Fruit fly (Drosophila melanogaster) whole organism, embryonic: ENCODE data around the gene Cyp4d14.

Experiments
- Asciz ChIP-seq: fragments of 200-800 bp; sonication (Bioruptor generic); optimal IDR thresholded peaks from 2 replicates; lab custom pipeline; 2017; ENCODE audit warnings: missing biosample characterization, mild to moderate bottlenecking, missing genetic modification characterization, missing genetic modification reagents
- Blimp-1 ChIP-seq: fragments of 200-800 bp; sonication (Bioruptor generic); optimal IDR thresholded peaks from 3 replicates; lab custom pipeline; 2018; ENCODE audit warnings: missing biosample characterization, missing genetic modification characterization, mild to moderate bottlenecking, moderate library complexity, missing genetic modification reagents
- CG10431 ChIP-seq: fragments of 200-800 bp; sonication (Bioruptor generic); optimal IDR thresholded peaks from 3 replicates; lab custom pipeline; 2018; ENCODE audit warnings: missing biosample characterization, mild to moderate bottlenecking, missing genetic modification characterization
- CG11504 ChIP-seq: fragments of 200-800 bp; sonication (Bioruptor generic); optimal IDR thresholded peaks from 3 replicates; lab custom pipeline; 2019; ENCODE audit warnings: missing biosample characterization, mild to moderate bottlenecking, missing genetic modification characterization, moderate library complexity
- CG13894 ChIP-seq: fragments of 200-800 bp; sonication (Bioruptor generic); optimal IDR thresholded peaks from 3 replicates; lab custom pipeline; 2018; ENCODE audit warnings: missing biosample characterization, mild to moderate bottlenecking, missing genetic modification characterization, moderate library complexity
- CG16815 ChIP-seq: fragments of 200-800 bp; sonication (Bioruptor generic); optimal IDR thresholded peaks from 3 replicates; lab custom pipeline; 2017; ENCODE audit warnings: missing biosample characterization, mild to moderate bottlenecking, missing genetic modification characterization
- CG17612 ChIP-seq: fragments of 200-800 bp; sonication (Bioruptor generic); IDR thresholded peaks from 2 replicates; pipeline ENCODE4 v1.3.6; 2022; ENCODE audit warnings: missing biosample characterization, missing genetic modification characterization
- CG17802 ChIP-seq: fragments of 200-800 bp; sonication (Bioruptor generic); optimal IDR thresholded peaks from 2 replicates; lab custom pipeline; 2018; ENCODE audit warnings: missing biosample characterization, mild to moderate bottlenecking, missing genetic modification characterization, moderate library complexity
- CG1832 ChIP-seq: fragments of 200-800 bp; sonication (Bioruptor generic); optimal IDR thresholded peaks from 2 replicates; lab custom pipeline; 2017; ENCODE audit warnings: missing biosample characterization, mild to moderate bottlenecking, missing genetic modification characterization, inconsistent platforms
- CG2129 ChIP-seq: fragments of 200-800 bp; sonication (Bioruptor generic); IDR thresholded peaks from 2 replicates; pipeline ENCODE4 v1.3.6; 2022; ENCODE audit warnings: missing biosample characterization, missing genetic modification characterization; ENCODE audit not compliant: partially characterized antibody
- CG2678 ChIP-seq: fragments of 200-800 bp; sonication (Bioruptor generic); optimal IDR thresholded peaks from 3 replicates; lab custom pipeline; 2019; ENCODE audit warnings: missing biosample characterization, mild to moderate bottlenecking, missing genetic modification characterization, moderate library complexity
- CG30403 ChIP-seq: fragments of 200-800 bp; sonication (Bioruptor generic); optimal IDR thresholded peaks from 3 replicates; lab custom pipeline; 2016; ENCODE audit warnings: missing biosample characterization, missing genetic modification characterization
- CG31365 ChIP-seq: fragments of 200-800 bp; sonication (Bioruptor generic); optimal IDR thresholded peaks from 2 replicates; lab custom pipeline; 2018; ENCODE audit warnings: missing biosample characterization, mild to moderate bottlenecking, missing genetic modification characterization
- CG31388 ChIP-seq: fragments of 200-800 bp; sonication (Bioruptor generic); optimal IDR thresholded peaks from 2 replicates; lab custom pipeline; 2016; ENCODE audit warnings: missing biosample characterization, missing genetic modification characterization
- CG4730 ChIP-seq: fragments of 200-800 bp; sonication (Bioruptor generic); IDR thresholded peaks from 2 replicates; pipeline ENCODE4 v1.3.6; 2022; ENCODE audit warnings: missing biosample characterization, missing genetic modification characterization
- CG8924 ChIP-seq: fragments of 200-800 bp; optimal IDR thresholded peaks from 3 replicates; lab custom pipeline; 2019; ENCODE audit warnings: missing biosample characterization, mild to moderate bottlenecking, missing genetic modification characterization, moderate library complexity
- CG9727 ChIP-seq: fragments of 200-800 bp; sonication (Bioruptor generic); optimal IDR thresholded peaks from 3 replicates; lab custom pipeline; 2017; ENCODE audit warnings: missing biosample characterization, mild to moderate bottlenecking, missing genetic modification characterization
- CTCF ChIP-seq: fragments of 200-800 bp; sonication (Bioruptor generic); optimal IDR thresholded peaks from 2 replicates; lab custom pipeline; 2017; ENCODE audit warnings: missing biosample characterization, mild to moderate bottlenecking, missing genetic modification characterization, moderate library complexity
- Dp ChIP-seq: fragments of 200-800 bp; sonication (Bioruptor generic); optimal IDR thresholded peaks from 2 replicates; lab custom pipeline; 2018; ENCODE audit warnings: missing biosample characterization, mild to moderate bottlenecking, missing genetic modification characterization, moderate library complexity
- Gsc ChIP-seq: fragments of 200-800 bp; sonication (Bioruptor generic); IDR thresholded peaks from 2 replicates; pipeline ENCODE4 v1.3.6; 2022; ENCODE audit warnings: missing biosample characterization, missing genetic modification characterization
- HLH54F ChIP-seq: fragments of 200-800 bp; sonication (Bioruptor generic); optimal IDR thresholded peaks from 3 replicates; lab custom pipeline; 2016; ENCODE audit warnings: missing biosample characterization, missing genetic modification characterization
- Hand ChIP-seq: fragments of 200-800 bp; sonication (Bioruptor generic); optimal IDR thresholded peaks from 2 replicates; lab custom pipeline; 2017; ENCODE audit warnings: mild to moderate bottlenecking, missing biosample characterization, missing genetic modification reagents, missing genetic modification characterization
- Hr39 ChIP-seq: fragments of >200 bp; optimal IDR thresholded peaks from 2 replicates; lab custom pipeline; 2017
- Hsf ChIP-seq: fragments of 200-800 bp; sonication (Bioruptor generic); optimal IDR thresholded peaks from 3 replicates; lab custom pipeline; 2016; ENCODE audit warnings: missing biosample characterization, missing genetic modification characterization
- Lim3 ChIP-seq: fragments of 200-800 bp; sonication (Bioruptor generic); IDR thresholded peaks from 2 replicates; pipeline ENCODE4 v1.3.6; 2022; ENCODE audit warnings: missing biosample characterization, missing genetic modification characterization
- Mrtf ChIP-seq: fragments of 200-800 bp; sonication (Bioruptor generic); IDR thresholded peaks from 3 replicates; pipeline ENCODE4 v1.3.6; 2022; ENCODE audit warnings: missing biosample characterization, missing genetic modification characterization
- Poxn ChIP-seq: fragments of 200-800 bp; sonication (Bioruptor generic); IDR thresholded peaks from 2 replicates; pipeline ENCODE4 v1.3.6; 2022; ENCODE audit warnings: missing biosample characterization, missing genetic modification characterization
- Sry-β ChIP-seq: fragments of 200-800 bp; sonication (Bioruptor generic); optimal IDR thresholded peaks from 2 replicates; lab custom pipeline; 2018; ENCODE audit warnings: missing biosample characterization, mild to moderate bottlenecking, missing genetic modification characterization, moderate library complexity
- ab ChIP-seq: fragments of 200-800 bp; sonication (Bioruptor generic); optimal IDR thresholded peaks from 2 replicates; lab custom pipeline; 2016; ENCODE audit warnings: missing biosample characterization, missing genetic modification characterization
- abd-A ChIP-seq: fragments of 200-800 bp; sonication (Bioruptor generic); optimal IDR thresholded peaks from 3 replicates; lab custom pipeline; 2019; ENCODE audit warnings: missing biosample characterization, mild to moderate bottlenecking, missing genetic modification characterization, moderate library complexity
- ap ChIP-seq: fragments of 200-800 bp; sonication (Bioruptor generic); IDR thresholded peaks from 2 replicates; pipeline ENCODE4 v1.3.6; 2022; ENCODE audit warnings: missing biosample characterization, missing genetic modification characterization
- bab2 ChIP-seq: fragments of 200-800 bp; sonication (Bioruptor generic); optimal IDR thresholded peaks from 2 replicates; lab custom pipeline; 2016; ENCODE audit warnings: missing biosample characterization, missing genetic modification characterization
- chn ChIP-seq: fragments of 200-800 bp; sonication (Bioruptor generic); optimal IDR thresholded peaks from 2 replicates; lab custom pipeline; 2016; ENCODE audit warnings: missing biosample characterization, missing genetic modification characterization
- disco-r ChIP-seq: fragments of 200-800 bp; sonication (Bioruptor generic); optimal IDR thresholded peaks from 2 replicates; lab custom pipeline; 2016; ENCODE audit warnings: missing biosample characterization, missing genetic modification characterization
- emc ChIP-seq: fragments of 200-800 bp; sonication (Bioruptor generic); optimal IDR thresholded peaks from 2 replicates; lab custom pipeline; 2016; ENCODE audit warnings: missing biosample characterization, missing genetic modification characterization
- fd3F ChIP-seq: fragments of 200-800 bp; sonication (Bioruptor generic); optimal IDR thresholded peaks from 2 replicates; lab custom pipeline; 2018; ENCODE audit warnings: missing biosample characterization, mild to moderate bottlenecking, missing genetic modification characterization, moderate library complexity
- gfzf ChIP-seq: fragments of 200-800 bp; sonication (Bioruptor generic); optimal IDR thresholded peaks from 2 replicates; lab custom pipeline; 2016; ENCODE audit warnings: missing biosample characterization, mild to moderate bottlenecking, missing genetic modification characterization, moderate library complexity
- grn ChIP-seq: fragments of 200-800 bp; sonication (Bioruptor generic); optimal IDR thresholded peaks from 3 replicates; lab custom pipeline; 2017; ENCODE audit warnings: missing biosample characterization, missing genetic modification characterization
- inv ChIP-seq: fragments of 200-800 bp; sonication (Bioruptor generic); IDR thresholded peaks from 2 replicates; pipeline ENCODE4 v1.3.6; 2022; ENCODE audit warnings: missing biosample characterization, missing genetic modification characterization; ENCODE audit not compliant: partially characterized antibody
- mirr ChIP-seq: fragments of 200-800 bp; sonication (Bioruptor generic); optimal IDR thresholded peaks from 3 replicates; lab custom pipeline; 2018; ENCODE audit warnings: missing biosample characterization, mild to moderate bottlenecking, missing genetic modification characterization
- nerfin-2 ChIP-seq: fragments of 200-800 bp; sonication (Bioruptor generic); IDR thresholded peaks from 2 replicates; pipeline ENCODE4 v1.3.6; 2022; ENCODE audit warnings: missing biosample characterization, missing genetic modification characterization; ENCODE audit not compliant: partially characterized antibody
- pros ChIP-seq: fragments of 200-800 bp; sonication (Bioruptor generic); optimal IDR thresholded peaks from 3 replicates; lab custom pipeline; 2019; ENCODE audit warnings: missing biosample characterization, mild to moderate bottlenecking, missing genetic modification characterization, moderate library complexity
- pzg ChIP-seq: fragments of 200-800 bp; sonication (Bioruptor generic); optimal IDR thresholded peaks from 3 replicates; lab custom pipeline; 2018; ENCODE audit warnings: missing biosample characterization, mild to moderate bottlenecking, missing genetic modification characterization, moderate library complexity
- salm ChIP-seq: fragments of 200-800 bp; sonication (Bioruptor generic); optimal IDR thresholded peaks from 2 replicates; lab custom pipeline; 2018; ENCODE audit warnings: missing biosample characterization, mild to moderate bottlenecking, missing genetic modification characterization
- slou ChIP-seq: fragments of 200-800 bp; sonication (Bioruptor generic); optimal IDR thresholded peaks from 3 replicates; lab custom pipeline; 2016; ENCODE audit warnings: missing biosample characterization, missing genetic modification characterization
- sqz ChIP-seq: fragments of 200-800 bp; sonication (Bioruptor generic); optimal IDR thresholded peaks from 3 replicates; lab custom pipeline; 2018; ENCODE audit warnings: missing biosample characterization, mild to moderate bottlenecking, missing genetic modification characterization
- wdn ChIP-seq: fragments of 200-800 bp; sonication (Bioruptor generic); IDR thresholded peaks from 2 replicates; pipeline ENCODE4 v1.3.6; 2022; ENCODE audit warnings: missing biosample characterization, missing genetic modification characterization
- yki ChIP-seq: fragments of >200 bp; optimal IDR thresholded peaks from 3 replicates; lab custom pipeline; 2018
- zen2 ChIP-seq: fragments of 200-800 bp; sonication (Bioruptor generic); IDR thresholded peaks from 3 replicates; pipeline ENCODE4 v1.3.6; 2022; ENCODE audit warnings: missing biosample characterization, missing genetic modification characterization; ENCODE audit not compliant: partially characterized antibody
- zfh2 ChIP-seq: fragments of 200-800 bp; sonication (Bioruptor generic); optimal IDR thresholded peaks from 2 replicates; lab custom pipeline; 2016; ENCODE audit warnings: missing biosample characterization, missing genetic modification characterization

The Cyp4d14 gene

DNA sequence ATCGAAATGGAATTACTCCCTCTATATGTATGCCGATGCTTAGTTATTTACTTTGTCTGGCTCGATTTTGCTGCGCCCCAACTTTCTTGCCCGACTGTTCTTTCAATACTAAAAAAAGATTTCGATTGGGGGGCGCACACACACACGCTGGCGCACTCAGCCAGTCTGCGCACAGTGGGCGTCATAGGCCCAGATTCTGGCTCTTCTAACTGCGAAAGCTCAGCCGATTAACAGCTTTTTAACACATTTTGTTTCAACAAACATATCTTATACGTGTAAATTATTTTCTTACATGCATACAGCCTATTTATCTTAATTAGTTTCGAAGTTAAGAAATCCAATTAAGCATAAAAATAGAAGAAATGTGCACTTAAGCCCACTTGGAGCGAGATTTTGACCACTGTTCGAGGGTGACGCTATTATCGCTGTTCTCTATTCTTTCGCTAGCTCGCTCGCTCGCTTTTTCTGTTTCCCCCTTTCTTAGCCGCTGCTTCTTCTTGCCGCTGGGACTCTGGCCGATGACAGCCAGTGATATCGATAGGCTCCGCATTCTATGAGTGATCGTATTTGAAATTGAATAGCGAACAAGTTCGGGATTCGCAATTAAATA lies 47.2 kb upstream of the Cyp4d14 start, which contains the start of gene Vinc (continued):
- TF ChIP-seq salm (tag; lab: Kevin White, UChicago) (peak; percentile 48), Dp (peak; percentile 82), CG4730 (peak; percentile 73), Mrtf (peak; percentile 77; the same call in 2 of the 3 replicates), ab (GFP tag; lab: Kevin White, UChicago) (peak; percentile 35), grn (no peak), Hsf (GFP tag; lab: Kevin White, UChicago) (peak; percentile 57), CG17612 (GFP tag; lab: Robert Waterston, UW) (no peak; the same call in 1 of the 2 replicates), mirr (peak; percentile 91), CG13894 (peak; percentile 93), abd-A (tag; lab: Kevin White, UChicago) (no peak), CTCF (GFP tag; lab: Kevin White, UChicago) (peak; percentile 38), CG31388 (peak; percentile 51), Poxn (0 out of 2 replicates have a peak, but pooled peaks have one; percentile 30), Hr39 (lab: Kevin White, UChicago) (no peak), Blimp-1 (peak; percentile 85), pros (GFP tag; lab: Kevin White, UChicago) (peak; percentile 81), Hand (GFP tag; lab: Kevin White, UChicago) (peak; percentile 86), fd3F (GFP tag; lab: Kevin White, UChicago) (peak; percentile 72), emc (peak; percentile 70), CG1832 (GFP tag; lab: Kevin White, UChicago) (no peak), inv (no peak), bab2 (peak; percentile 47), Lim3 (GFP tag; lab: Robert Waterston, UW) (0 out of 2 replicates have a peak, but pooled peaks have one; percentile 40), zen2 (GFP tag; lab: Robert Waterston, UW) (peak; percentile 41; the same call in 1 of the 3 replicates), Sry-β (peak; percentile 53), chn (GFP tag; lab: Kevin White, UChicago) (peak; percentile 62), CG30403 (GFP tag; lab: Kevin White, UChicago) (peak; percentile 84), CG9727 (peak; percentile 83), CG16815 (peak; percentile 65), CG11504 (tag; lab: Kevin White, UChicago) (peak; percentile 90), Asciz (GFP tag; lab: Kevin White, UChicago) (no peak), pzg (GFP tag; lab: Kevin White, UChicago) (peak; percentile 42), CG2678 (tag; lab: Kevin White, UChicago) (peak; percentile 96), CG2129 (GFP tag; lab: Robert Waterston, UW) (no peak), CG8924 (tag; lab: Kevin White, UChicago) (peak; percentile 76), yki (lab: Kevin White, UChicago) (no peak), nerfin-2 (0 out of 2 replicates have a peak, but pooled peaks have one; percentile 37), HLH54F (GFP tag; lab: Kevin White, UChicago) (peak; percentile 71), wdn (GFP tag; lab: Robert Waterston, UW) (peak; percentile 69; the same call in 1 of the 2 replicates), zfh2 (GFP tag; lab: Kevin White, UChicago) (peak; percentile 55), sqz (GFP tag; lab: Kevin White, UChicago) (peak; percentile 82), Gsc (GFP tag; lab: Robert Waterston, UW) (0 out of 2 replicates have a peak, but pooled peaks have one; percentile 38), gfzf (GFP tag; lab: Kevin White, UChicago) (no peak), slou (GFP tag; lab: Kevin White, UChicago) (peak; percentile 86), CG17802 (tag; lab: Kevin White, UChicago) (peak; percentile 68), ap (GFP tag; lab: Robert Waterston, UW) (peak; percentile 67), CG31365 (tag; lab: Kevin White, UChicago) (peak; percentile 62), CG10431 (GFP tag; lab: Kevin White, UChicago) (no peak), disco-r (GFP tag; lab: Kevin White, UChicago) (peak; percentile 38)
